Worm (Caenorhabditis elegans): Measurements from ENCODE around the gene cki-1.

- TF ChIP-seq tbx-11 (GFP tag; IDR thresholded peaks at IDR 0.05) = no peak
- TF ChIP-seq ama-1 (optimal IDR thresholded peaks at IDR 0.05) = no peak
- TF ChIP-seq ets-7 (tag; optimal IDR thresholded peaks at IDR 0.05) = no peak
- TF ChIP-seq aly-1 (tag; optimal IDR thresholded peaks at IDR 0.05) = no peak
- no peak for TF ChIP-seq hmbx-1 (tag; optimal IDR thresholded peaks at IDR 0.05)
Observed at ce11 chrII:7770253-7770652, 40.8 kb upstream of the cki-1 start.

Measured in whole organism, early embryonic.